Fruit fly (Drosophila melanogaster): ENCODE results near the gene CG12496.

DNA sequence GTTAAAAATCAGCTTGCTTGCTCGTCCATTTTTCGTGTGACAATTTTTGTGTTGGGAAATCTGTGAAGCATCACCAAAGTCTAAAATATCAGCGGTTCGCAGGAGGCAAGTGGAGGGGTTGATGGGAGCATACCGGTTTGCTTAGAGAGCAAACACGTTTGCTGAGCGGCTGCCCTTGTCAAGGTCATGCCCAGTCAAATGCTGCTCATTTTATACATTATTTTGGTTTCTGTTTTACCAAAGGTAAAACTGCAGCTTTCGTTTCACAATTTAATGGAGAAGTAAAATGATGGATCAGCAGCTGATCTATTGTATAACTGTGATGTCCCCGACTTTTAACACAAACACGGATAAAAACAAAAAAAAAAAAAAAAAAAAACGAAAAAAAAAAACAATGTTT is 48.3 kb downstream of the CG12496 start:
- no peak for TF ChIP-seq CG32264 (GFP tag; optimal IDR thresholded peaks at IDR 0.05)
- no peak for TF ChIP-seq jim (GFP tag; optimal IDR thresholded peaks at IDR 0.05)
- TF ChIP-seq GATAd (GFP tag; optimal IDR thresholded peaks at IDR 0.05), result no peak
- no peak for TF ChIP-seq brk (GFP tag; optimal IDR thresholded peaks at IDR 0.05)
- TF ChIP-seq Dif (GFP tag; optimal IDR thresholded peaks at IDR 0.05; ENCODE audit: partially characterized antibody), result no peak
- TF ChIP-seq h (GFP tag; optimal IDR thresholded peaks at IDR 0.05), result no peak

Data from whole organism, wandering third instar larva.